Worm (Caenorhabditis elegans): ENCODE results near the gene F53E10.5.
"Not testable (repeated sequence)": the region's sequence is repeated elsewhere in the genome, so short reads cannot be mapped to it uniquely, and the experiment has no call there.

The F53E10.5 gene

DNA sequence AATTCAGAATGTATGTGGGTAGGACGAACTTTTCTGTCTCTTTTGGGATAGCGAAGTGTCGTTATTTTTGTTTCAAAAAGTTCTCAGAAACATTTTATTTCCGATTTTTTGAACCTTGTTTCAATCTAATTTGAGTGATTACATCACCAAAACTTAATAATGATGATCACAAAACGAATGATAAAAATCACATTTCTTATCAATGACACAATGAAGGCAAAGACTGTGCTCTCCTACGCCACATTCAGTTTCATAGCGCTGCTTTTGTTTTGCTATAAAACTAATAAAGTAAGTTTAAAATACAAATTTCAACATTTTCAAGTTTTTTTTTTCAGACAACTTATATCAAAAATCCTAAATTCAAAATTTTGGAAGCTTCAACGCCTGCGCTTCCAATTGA lies 33.2 kb downstream of the F53E10.5 start, which contains the start of gene Y45G12C.1:
TSS of gene Y45G12C.1 (plus strand) at position 159 of the 400 bp plus-strand sequence.
- TF ChIP-seq elt-2 (tag; optimal IDR thresholded peaks at IDR 0.05) = peak; percentile 46
- no peak for TF ChIP-seq ceh-9 (tag; optimal IDR thresholded peaks at IDR 0.05)

DNA sequence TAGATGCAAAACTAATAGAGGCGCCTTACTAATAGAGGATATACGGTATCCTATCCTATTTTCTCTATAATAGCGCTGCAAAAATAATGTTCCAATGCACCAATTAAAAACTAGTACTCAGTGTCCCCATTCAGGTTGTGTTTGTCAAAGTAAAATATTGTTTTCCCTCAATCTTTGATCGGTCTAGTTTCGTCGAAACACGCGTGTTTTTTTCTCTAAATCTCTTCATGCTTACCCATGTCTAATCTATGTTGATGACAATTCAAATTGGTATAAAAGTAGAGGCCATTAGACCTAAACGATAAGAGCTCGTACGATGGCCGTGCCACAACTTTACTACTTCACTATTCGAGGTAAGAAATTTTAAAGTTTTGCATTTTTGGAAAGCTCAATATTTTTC lies 37.3 kb downstream of the F53E10.5 start, which contains the start of gene gst-10:
TSS of gene gst-10 (plus strand) at position 301 of the 400 bp plus-strand sequence.
- not testable (repeated sequence) for TF ChIP-seq tbx-2, ceh-18, elt-2 (tag; optimal IDR thresholded peaks at IDR 0.05)

Data from whole organism, late embryonic.